Fruit fly (Drosophila melanogaster) whole organism, embryonic: Measurements from ENCODE around the gene Sulf1.

Experiments used
- CG10366 ChIP-seq: fragments of 200-800 bp; sonication (Bioruptor generic); IDR thresholded peaks from 2 replicates; pipeline ENCODE4 v1.3.6; 2022; ENCODE audit warnings: missing biosample characterization, missing genetic modification characterization
- CG11560 ChIP-seq: fragments of 200-800 bp; sonication (Bioruptor generic); IDR thresholded peaks from 3 replicates; pipeline ENCODE4 v1.3.6; 2022; ENCODE audit warnings: missing biosample characterization, missing genetic modification characterization
- CG11723 ChIP-seq: fragments of 200-800 bp; sonication (Bioruptor generic); optimal IDR thresholded peaks from 2 replicates; lab custom pipeline; 2017; ENCODE audit warnings: missing biosample characterization, mild to moderate bottlenecking, missing genetic modification characterization
- CG12942 ChIP-seq: fragments of 200-800 bp; sonication (Bioruptor generic); optimal IDR thresholded peaks from 3 replicates; lab custom pipeline; 2016; ENCODE audit warnings: missing biosample characterization, missing genetic modification characterization
- CG13123 ChIP-seq: fragments of 200-800 bp; sonication (Bioruptor generic); optimal IDR thresholded peaks from 2 replicates; lab custom pipeline; 2016; ENCODE audit warnings: missing biosample characterization, missing genetic modification characterization
- CG13775 ChIP-seq: fragments of 200-800 bp; sonication (Bioruptor generic); optimal IDR thresholded peaks from 3 replicates; lab custom pipeline; 2017; ENCODE audit warnings: missing biosample characterization, mild to moderate bottlenecking, missing genetic modification characterization
- CG13894 ChIP-seq: fragments of 200-800 bp; sonication (Bioruptor generic); optimal IDR thresholded peaks from 3 replicates; lab custom pipeline; 2018; ENCODE audit warnings: missing biosample characterization, mild to moderate bottlenecking, missing genetic modification characterization, moderate library complexity
- CG16863 ChIP-seq: fragments of 200-800 bp; sonication (Bioruptor generic); optimal IDR thresholded peaks from 3 replicates; lab custom pipeline; 2016; ENCODE audit warnings: missing biosample characterization, missing genetic modification characterization
- CG1832 ChIP-seq: fragments of 200-800 bp; sonication (Bioruptor generic); optimal IDR thresholded peaks from 2 replicates; lab custom pipeline; 2017; ENCODE audit warnings: missing biosample characterization, mild to moderate bottlenecking, missing genetic modification characterization, inconsistent platforms
- CG2120 ChIP-seq: fragments of 200-800 bp; sonication (Bioruptor generic); optimal IDR thresholded peaks from 3 replicates; lab custom pipeline; 2016; ENCODE audit warnings: missing biosample characterization, missing genetic modification characterization
- CG2129 ChIP-seq: fragments of 200-800 bp; sonication (Bioruptor generic); IDR thresholded peaks from 2 replicates; pipeline ENCODE4 v1.3.6; 2022; ENCODE audit warnings: missing biosample characterization, missing genetic modification characterization; ENCODE audit not compliant: partially characterized antibody
- CG2199 ChIP-seq: fragments of 200-800 bp; sonication (Bioruptor generic); IDR thresholded peaks from 3 replicates; pipeline ENCODE4 v1.3.6; 2022; ENCODE audit warnings: missing biosample characterization, missing genetic modification characterization
- CG31224 ChIP-seq: fragments of 200-800 bp; sonication (Bioruptor generic); IDR thresholded peaks from 2 replicates; pipeline ENCODE4 v1.3.6; 2022; ENCODE audit warnings: missing biosample characterization, missing genetic modification characterization
- CG32767 ChIP-seq: fragments of 200-800 bp; sonication (Bioruptor generic); IDR thresholded peaks from 2 replicates; pipeline ENCODE4 v1.3.6; 2022; ENCODE audit warnings: missing biosample characterization, missing genetic modification characterization
- CG34376 ChIP-seq: fragments of 200-800 bp; sonication (Bioruptor generic); optimal IDR thresholded peaks from 2 replicates; lab custom pipeline; 2018; ENCODE audit warnings: missing biosample characterization, mild to moderate bottlenecking, missing genetic modification characterization
- CG4404 ChIP-seq: fragments of 200-800 bp; sonication (Bioruptor generic); IDR thresholded peaks from 2 replicates; pipeline ENCODE4 v1.3.6; 2022; ENCODE audit warnings: missing biosample characterization, missing genetic modification characterization
- CG4820 ChIP-seq: fragments of 200-800 bp; sonication (Bioruptor generic); optimal IDR thresholded peaks from 3 replicates; lab custom pipeline; 2016; ENCODE audit warnings: missing biosample characterization, missing genetic modification characterization
- CG8388 ChIP-seq: fragments of 200-800 bp; sonication (Bioruptor generic); optimal IDR thresholded peaks from 2 replicates; lab custom pipeline; 2019; ENCODE audit warnings: missing biosample characterization, mild to moderate bottlenecking, missing genetic modification characterization, moderate library complexity
- Dp ChIP-seq: fragments of 200-800 bp; sonication (Bioruptor generic); optimal IDR thresholded peaks from 2 replicates; lab custom pipeline; 2018; ENCODE audit warnings: missing biosample characterization, mild to moderate bottlenecking, missing genetic modification characterization, moderate library complexity
- Jarid2 ChIP-seq: fragments of 200-800 bp; sonication (Bioruptor generic); optimal IDR thresholded peaks from 3 replicates; lab custom pipeline; 2017; ENCODE audit warnings: mild to moderate bottlenecking, missing biosample characterization, missing genetic modification reagents, missing genetic modification characterization
- NfI ChIP-seq: fragments of 200-800 bp; sonication (Bioruptor generic); optimal IDR thresholded peaks from 3 replicates; lab custom pipeline; 2018; ENCODE audit warnings: missing biosample characterization, mild to moderate bottlenecking, missing genetic modification characterization, moderate library complexity
- Optix ChIP-seq: fragments of 200-800 bp; sonication (Bioruptor generic); IDR thresholded peaks from 3 replicates; pipeline ENCODE4 v1.3.6; 2022; ENCODE audit warnings: missing biosample characterization, missing genetic modification characterization
- Pdp1 ChIP-seq, 2 experiments: fragments of 200-800 bp; sonication (Bioruptor generic); optimal IDR thresholded peaks; 3 replicates each; lab custom pipeline; 2016; ENCODE audit warnings: missing biosample characterization in 2 of 2, missing genetic modification characterization in 2 of 2, mild to moderate bottlenecking in 1 of 2, moderate library complexity in 1 of 2
- Six4 ChIP-seq: fragments of 200-800 bp; sonication (Bioruptor generic); optimal IDR thresholded peaks from 2 replicates; lab custom pipeline; 2016; ENCODE audit warnings: missing biosample characterization, missing genetic modification characterization
- amos ChIP-seq: fragments of 200-800 bp; sonication (Bioruptor generic); IDR thresholded peaks from 2 replicates; pipeline ENCODE4 v1.3.6; 2022; ENCODE audit warnings: missing biosample characterization, missing genetic modification characterization; ENCODE audit not compliant: partially characterized antibody
- aop ChIP-seq: fragments of 200-800 bp; sonication (Bioruptor generic); IDR thresholded peaks from 2 replicates; pipeline ENCODE4 v1.3.6; 2022; ENCODE audit warnings: missing biosample characterization, missing genetic modification characterization
- ato ChIP-seq: fragments of 200-800 bp; sonication (Bioruptor generic); IDR thresholded peaks from 2 replicates; pipeline ENCODE4 v1.3.6; 2022; ENCODE audit warnings: missing biosample characterization, missing genetic modification characterization; ENCODE audit not compliant: partially characterized antibody
- caup ChIP-seq: fragments of 200-800 bp; sonication (Bioruptor generic); optimal IDR thresholded peaks from 3 replicates; lab custom pipeline; 2017; ENCODE audit warnings: missing biosample characterization, mild to moderate bottlenecking, missing genetic modification characterization, moderate library complexity; ENCODE audit not compliant: severe bottlenecking
- chinmo ChIP-seq: fragments of 200-800 bp; sonication (Bioruptor generic); IDR thresholded peaks from 4 replicates; pipeline ENCODE4 v1.3.6; 2022; ENCODE audit warnings: missing biosample characterization, missing genetic modification characterization; ENCODE audit not compliant: partially characterized antibody
- chm ChIP-seq: fragments of 200-800 bp; sonication (Bioruptor generic); IDR thresholded peaks from 2 replicates; pipeline ENCODE4 v1.3.6; 2022; ENCODE audit warnings: missing biosample characterization, missing genetic modification characterization
- exex ChIP-seq: fragments of 200-800 bp; sonication (Bioruptor generic); optimal IDR thresholded peaks from 4 replicates; lab custom pipeline; 2018; ENCODE audit warnings: missing biosample characterization, mild to moderate bottlenecking, missing genetic modification characterization, moderate library complexity
- gfzf ChIP-seq: fragments of 200-800 bp; sonication (Bioruptor generic); optimal IDR thresholded peaks from 2 replicates; lab custom pipeline; 2016; ENCODE audit warnings: missing biosample characterization, mild to moderate bottlenecking, missing genetic modification characterization, moderate library complexity
- grn ChIP-seq: fragments of 200-800 bp; sonication (Bioruptor generic); optimal IDR thresholded peaks from 3 replicates; lab custom pipeline; 2017; ENCODE audit warnings: missing biosample characterization, missing genetic modification characterization
- hth ChIP-seq: fragments of >200 bp; optimal IDR thresholded peaks from 2 replicates; lab custom pipeline; 2017; ENCODE audit warnings: inconsistent platforms
- kni ChIP-seq: fragments of 200-800 bp; sonication (Bioruptor generic); optimal IDR thresholded peaks from 3 replicates; lab custom pipeline; 2017; ENCODE audit warnings: mild to moderate bottlenecking, missing biosample characterization, missing genetic modification reagents, missing genetic modification characterization
- maf-S ChIP-seq: fragments of 200-800 bp; sonication (Bioruptor generic); optimal IDR thresholded peaks from 2 replicates; lab custom pipeline; 2016; ENCODE audit warnings: missing biosample characterization, missing genetic modification characterization
- mld ChIP-seq: fragments of 200-800 bp; sonication (Bioruptor generic); IDR thresholded peaks from 3 replicates; pipeline ENCODE4 v1.3.6; 2022; ENCODE audit warnings: missing biosample characterization, missing genetic modification characterization; ENCODE audit not compliant: partially characterized antibody
- nerfin-2 ChIP-seq: fragments of 200-800 bp; sonication (Bioruptor generic); IDR thresholded peaks from 2 replicates; pipeline ENCODE4 v1.3.6; 2022; ENCODE audit warnings: missing biosample characterization, missing genetic modification characterization; ENCODE audit not compliant: partially characterized antibody
- pum ChIP-seq: fragments of 200-800 bp; sonication (Bioruptor generic); optimal IDR thresholded peaks from 2 replicates; lab custom pipeline; 2016; ENCODE audit warnings: missing biosample characterization, missing genetic modification characterization
- run ChIP-seq: fragments of 200-800 bp; sonication (Bioruptor generic); optimal IDR thresholded peaks from 3 replicates; lab custom pipeline; 2018; ENCODE audit warnings: missing biosample characterization, mild to moderate bottlenecking, missing genetic modification characterization
- sens ChIP-seq: fragments of 200-800 bp; sonication (Bioruptor generic); peaks from one replicate; lab custom pipeline; 2016; ENCODE audit warnings: missing biosample characterization, missing genetic modification characterization
- sisA ChIP-seq: fragments of 200-800 bp; sonication (Bioruptor generic); IDR thresholded peaks from 2 replicates; pipeline ENCODE4 v1.3.6; 2022; ENCODE audit warnings: missing biosample characterization, missing genetic modification characterization
- sr ChIP-seq: fragments of 200-800 bp; sonication (Bioruptor generic); IDR thresholded peaks from 3 replicates; pipeline ENCODE4 v1.3.6; 2022; ENCODE audit warnings: missing biosample characterization, missing genetic modification characterization
- tna ChIP-seq: fragments of 200-800 bp; sonication (Bioruptor generic); IDR thresholded peaks from 2 replicates; pipeline ENCODE4 v1.3.6; 2022; ENCODE audit warnings: missing biosample characterization, missing genetic modification characterization; ENCODE audit not compliant: partially characterized antibody
- twi ChIP-seq: fragments of 200-800 bp; optimal IDR thresholded peaks from 2 replicates; lab custom pipeline; 2019; ENCODE audit warnings: missing biosample characterization, mild to moderate bottlenecking, missing genetic modification characterization, moderate library complexity
- yki ChIP-seq: fragments of >200 bp; optimal IDR thresholded peaks from 3 replicates; lab custom pipeline; 2018
- zen ChIP-seq: fragments of 200-800 bp; sonication (Bioruptor generic); optimal IDR thresholded peaks from 3 replicates; lab custom pipeline; 2018; ENCODE audit warnings: missing biosample characterization, mild to moderate bottlenecking, missing genetic modification characterization, moderate library complexity

The Sulf1 gene

DNA sequence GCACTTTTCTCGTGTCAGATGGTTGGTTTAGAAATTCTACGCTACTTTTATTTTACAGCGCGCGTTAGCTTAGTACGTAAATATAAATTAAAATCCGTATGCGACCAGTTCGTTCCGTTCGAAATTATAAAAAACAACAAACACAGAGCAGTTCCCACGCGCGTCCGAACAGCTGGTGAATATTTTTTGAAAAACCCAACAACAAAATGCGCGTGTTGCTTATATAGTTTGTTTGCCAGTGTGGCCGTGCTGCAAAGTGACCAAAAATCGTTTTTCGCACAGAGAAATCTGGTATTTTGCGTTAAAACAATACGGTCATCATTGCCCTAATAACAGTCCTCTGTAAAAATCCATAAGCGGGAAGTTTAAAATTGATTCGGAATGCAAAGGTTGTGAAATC, 1.0 kb downstream of the Sulf1 start (continued):
- TF ChIP-seq CG8388 (no peak), Jarid2 (GFP tag; lab: Kevin White, UChicago) (peak; percentile 86), ato (GFP tag; lab: Robert Waterston, UW) (peak; percentile 16; the same call in 1 of the 2 replicates), chinmo (GFP tag; lab: Robert Waterston, UW) (no peak; the same call in 3 of the 4 replicates), CG1832 (GFP tag; lab: Kevin White, UChicago) (no peak), NfI (GFP tag; lab: Kevin White, UChicago) (no peak), CG11560 (tag; lab: Robert Waterston, UW) (no peak), CG4820 (GFP tag; lab: Kevin White, UChicago) (no peak), aop (GFP tag; lab: Robert Waterston, UW) (no peak), gfzf (GFP tag; lab: Kevin White, UChicago) (peak; percentile 99), sisA (GFP tag; lab: Robert Waterston, UW) (no peak), run (tag; lab: Kevin White, UChicago) (no peak), CG10366 (GFP tag; lab: Robert Waterston, UW) (no peak), CG31224 (GFP tag; lab: Robert Waterston, UW) (no peak), tna (GFP tag; lab: Robert Waterston, UW) (no peak), kni (GFP tag; lab: Kevin White, UChicago) (no peak), chm (GFP tag; lab: Robert Waterston, UW) (0 out of 2 replicates have a peak, but pooled peaks have one; percentile 34), yki (lab: Kevin White, UChicago) (no peak), CG32767 (no peak), zen (tag; lab: Kevin White, UChicago) (peak; percentile 23), CG16863 (GFP tag; lab: Kevin White, UChicago) (no peak), CG2199 (GFP tag; lab: Robert Waterston, UW) (peak; percentile 47; the same call in 2 of the 3 replicates), CG13775 (GFP tag; lab: Kevin White, UChicago) (no peak), maf-S (peak; percentile 9), caup (no peak), hth (lab: Kevin White, UChicago) (no peak), CG34376 (GFP tag; lab: Kevin White, UChicago) (peak; percentile 45), Six4 (GFP tag; lab: Kevin White, UChicago) (no peak), mld (GFP tag; lab: Robert Waterston, UW) (no peak), pum (GFP tag; lab: Kevin White, UChicago) (no peak), sr (GFP tag; lab: Robert Waterston, UW) (0 out of 3 replicates have a peak, but pooled peaks have one; percentile 16), Dp (GFP tag; lab: Kevin White, UChicago) (peak; percentile 97), CG2120 (GFP tag; lab: Kevin White, UChicago) (no peak), CG4404 (no peak), CG2129 (GFP tag; lab: Robert Waterston, UW) (no peak), nerfin-2 (GFP tag; lab: Robert Waterston, UW) (no peak), CG12942 (GFP tag; lab: Kevin White, UChicago) (no peak), amos (GFP tag; lab: Robert Waterston, UW) (peak; percentile 49), twi (peak; percentile 6)

DNA sequence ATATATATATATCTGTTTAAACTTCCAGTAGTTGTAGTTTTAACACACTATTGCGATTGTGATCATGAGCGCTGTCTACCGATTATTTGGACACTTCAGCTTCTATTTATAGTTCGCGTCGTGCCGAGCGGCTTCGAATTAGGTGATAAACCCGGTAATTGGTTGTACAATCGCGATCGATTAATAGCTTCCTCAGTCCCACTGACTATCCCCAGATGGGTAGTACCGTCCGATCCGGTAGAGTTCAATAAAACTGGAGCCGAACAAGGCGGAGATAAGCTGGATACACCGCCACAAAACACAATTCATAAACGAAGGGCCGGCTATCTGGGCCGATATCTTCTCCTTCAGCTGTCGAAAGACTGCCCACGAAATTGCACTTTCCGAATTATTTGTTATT, 1.5 kb downstream of the Sulf1 start:
- TF ChIP-seq Optix (GFP tag; lab: Robert Waterston, UW), result no peak
- no peak for TF ChIP-seq CG11723 (GFP tag; lab: Kevin White, UChicago)
- TF ChIP-seq sens, result peak; percentile 41
- peak in 1 of 2 experiments; percentile 20 for TF ChIP-seq Pdp1 (GFP tag; optimal IDR thresholded peaks at IDR 0.05; lab: Kevin White, UChicago)
- TF ChIP-seq CG13123 (GFP tag; lab: Kevin White, UChicago), result no peak
- TF ChIP-seq grn (GFP tag; lab: Kevin White, UChicago), result peak; percentile 58
- TF ChIP-seq CG13894 (tag; lab: Kevin White, UChicago), result peak; percentile 63
- peak; percentile 86 for TF ChIP-seq exex (tag; lab: Kevin White, UChicago)
